Worm (Caenorhabditis elegans) whole organism, L2 larva: Measurements from ENCODE around the gene Y70C5A.4.

Experiments
- aly-2 ChIP-seq: fragments of 150-350 bp; optimal IDR thresholded peaks from 2 replicates; lab custom pipeline; 2014; ENCODE audit warnings: missing biosample characterization, missing genetic modification characterization
- ama-1 ChIP-seq: fragments of 150-350 bp; optimal IDR thresholded peaks from 2 replicates; lab custom pipeline; 2018; ENCODE audit warnings: inconsistent platforms
- fos-1 ChIP-seq: fragments of 150-350 bp; optimal IDR thresholded peaks from 2 replicates; lab custom pipeline; 2014; ENCODE audit warnings: missing biosample characterization, missing genetic modification characterization
- lin-13 ChIP-seq: fragments of 150-350 bp; optimal IDR thresholded peaks from 2 replicates; lab custom pipeline; 2014; ENCODE audit warnings: missing biosample characterization, missing genetic modification reagents, missing genetic modification characterization
- lin-39 ChIP-seq: fragments of 150-350 bp; optimal IDR thresholded peaks from 2 replicates; lab custom pipeline; 2014; ENCODE audit warnings: missing biosample characterization, missing genetic modification reagents, missing genetic modification characterization
- nhr-23 ChIP-seq: fragments of 150-350 bp; optimal IDR thresholded peaks from 2 replicates; lab custom pipeline; 2014; ENCODE audit warnings: missing biosample characterization, missing genetic modification reagents, missing genetic modification characterization
- peb-1 ChIP-seq: fragments of 150-350 bp; optimal IDR thresholded peaks from 2 replicates; lab custom pipeline; 2014; ENCODE audit warnings: missing biosample characterization, missing genetic modification characterization
- sma-3 ChIP-seq: sonication (generic microtip); optimal IDR thresholded peaks from 2 replicates; lab custom pipeline; 2016; ENCODE audit warnings: missing genetic modification reagents, missing genetic modification characterization, missing compliant biosample characterization
- unc-39 ChIP-seq: fragments of 150-350 bp; optimal IDR thresholded peaks from 2 replicates; lab custom pipeline; 2014; ENCODE audit warnings: missing biosample characterization, missing genetic modification characterization
- zag-1 ChIP-seq: fragments of 150-350 bp; optimal IDR thresholded peaks from 2 replicates; lab custom pipeline; 2014; ENCODE audit warnings: missing biosample characterization, missing genetic modification characterization

ce11 chrV:16591992-16592798, 25.4 kb upstream of the Y70C5A.4 start, which contains the start of gene srh-269:
- TF ChIP-seq zag-1 (no peak), aly-2 (no peak), nhr-23 (no peak), ama-1 (peak; percentile 90), lin-13 (peak; percentile 52), unc-39 (tag; lab: Kevin White, UChicago) (no peak), lin-39 (tag; lab: Kevin White, UChicago) (no peak), peb-1 (tag; lab: Kevin White, UChicago) (no peak), fos-1 (peak; percentile 40), sma-3 (peak; percentile 42)
